Fruit fly (Drosophila melanogaster): ENCODE data around the gene CG43057.

CG43057 gene

DNA sequence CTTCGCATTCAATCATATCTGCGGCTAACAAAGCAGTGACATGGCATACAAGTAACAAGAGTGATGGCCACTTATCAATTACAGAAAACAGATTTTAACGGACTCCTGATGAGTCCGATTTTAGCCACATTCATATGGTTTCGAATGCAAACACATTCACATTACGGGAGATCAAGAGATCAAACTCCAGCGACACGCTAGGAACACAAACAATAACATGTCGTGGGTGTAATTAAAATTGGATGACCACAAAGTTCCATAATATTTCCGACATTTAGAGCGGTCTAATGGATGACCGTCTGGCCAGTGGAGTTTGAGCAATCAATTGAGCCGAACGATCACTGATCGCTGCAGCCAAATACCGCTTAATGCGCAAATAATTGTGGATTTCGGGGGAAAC, 1.6 kb downstream of the CG43057 start, which contains the start of gene CG14277:
Gene CG14277 (plus strand): TSS at position 301 of the 400 bp plus-strand sequence.
- TF ChIP-seq fd96Ca (GFP tag; IDR thresholded peaks at IDR 0.05) = no peak
- no peak for TF ChIP-seq CG8159 (tag; optimal IDR thresholded peaks at IDR 0.05)
- no peak for TF ChIP-seq rn (GFP tag; IDR thresholded peaks at IDR 0.05)
- no peak for TF ChIP-seq CG4496 (GFP tag; IDR thresholded peaks at IDR 0.05)
- TF ChIP-seq Ets98B (GFP tag; IDR thresholded peaks at IDR 0.05) = no peak
- TF ChIP-seq CG13204 (GFP tag; optimal IDR thresholded peaks at IDR 0.05) = no peak
- no peak for TF ChIP-seq CG10348 (GFP tag; IDR thresholded peaks at IDR 0.05)
- no peak for TF ChIP-seq Pif1B (GFP tag; optimal IDR thresholded peaks at IDR 0.05)
- TF ChIP-seq CG17806 (tag; optimal IDR thresholded peaks at IDR 0.05) = no peak
- TF ChIP-seq EcR (GFP tag; optimal IDR thresholded peaks at IDR 0.05) = no peak
- no peak for TF ChIP-seq CG32121 (GFP tag; IDR thresholded peaks at IDR 0.05)
- TF ChIP-seq D1 (tag; optimal IDR thresholded peaks at IDR 0.05) = no peak
- no peak for TF ChIP-seq Snoo (tag; optimal IDR thresholded peaks at IDR 0.05)

DNA sequence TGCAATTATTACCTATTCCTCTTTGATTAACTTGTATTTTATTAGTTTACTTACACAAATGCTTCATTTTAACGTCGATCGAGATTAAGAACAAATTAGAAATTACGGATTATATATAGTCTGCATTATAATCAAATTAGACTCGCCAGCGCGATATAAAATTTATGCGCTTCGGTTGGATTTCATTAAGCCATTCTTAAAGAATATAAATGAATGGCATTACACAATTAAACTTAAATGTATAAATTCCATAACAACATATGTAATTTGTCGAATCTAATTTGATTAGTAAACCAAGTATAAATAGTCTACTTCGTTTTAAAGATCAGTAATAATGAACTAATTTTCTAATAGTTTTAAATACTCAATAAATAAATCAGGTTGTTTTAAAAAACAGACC, 2.1 kb downstream of the CG43057 start, which contains the start of gene Spn28F:
Gene Spn28F (minus strand): TSS at position 101 of the 400 bp plus-strand sequence.
- TF ChIP-seq CG9948 (tag; optimal IDR thresholded peaks at IDR 0.05) (no peak), Snoo (tag; optimal IDR thresholded peaks at IDR 0.05) (no peak), Pif1B (GFP tag; optimal IDR thresholded peaks at IDR 0.05) (no peak), CG32121 (GFP tag; IDR thresholded peaks at IDR 0.05) (no peak), CG12605 (GFP tag; IDR thresholded peaks at IDR 0.05) (no peak), CG4496 (GFP tag; IDR thresholded peaks at IDR 0.05) (no peak), CG10348 (GFP tag; IDR thresholded peaks at IDR 0.05) (no peak), Ets98B (GFP tag; IDR thresholded peaks at IDR 0.05) (no peak), CG15710 (tag; optimal IDR thresholded peaks at IDR 0.05) (no peak), EcR (GFP tag; optimal IDR thresholded peaks at IDR 0.05) (no peak), CG34367 (tag; optimal IDR thresholded peaks at IDR 0.05) (no peak), gl (tag; optimal IDR thresholded peaks at IDR 0.05) (no peak), fd96Ca (GFP tag; IDR thresholded peaks at IDR 0.05) (no peak), CG13204 (GFP tag; optimal IDR thresholded peaks at IDR 0.05) (no peak), CG8159 (tag; optimal IDR thresholded peaks at IDR 0.05) (no peak), rn (GFP tag; IDR thresholded peaks at IDR 0.05) (no peak), CG8301 (tag; optimal IDR thresholded peaks at IDR 0.05) (no peak), CG14655 (GFP tag; optimal IDR thresholded peaks at IDR 0.05) (no peak)

DNA sequence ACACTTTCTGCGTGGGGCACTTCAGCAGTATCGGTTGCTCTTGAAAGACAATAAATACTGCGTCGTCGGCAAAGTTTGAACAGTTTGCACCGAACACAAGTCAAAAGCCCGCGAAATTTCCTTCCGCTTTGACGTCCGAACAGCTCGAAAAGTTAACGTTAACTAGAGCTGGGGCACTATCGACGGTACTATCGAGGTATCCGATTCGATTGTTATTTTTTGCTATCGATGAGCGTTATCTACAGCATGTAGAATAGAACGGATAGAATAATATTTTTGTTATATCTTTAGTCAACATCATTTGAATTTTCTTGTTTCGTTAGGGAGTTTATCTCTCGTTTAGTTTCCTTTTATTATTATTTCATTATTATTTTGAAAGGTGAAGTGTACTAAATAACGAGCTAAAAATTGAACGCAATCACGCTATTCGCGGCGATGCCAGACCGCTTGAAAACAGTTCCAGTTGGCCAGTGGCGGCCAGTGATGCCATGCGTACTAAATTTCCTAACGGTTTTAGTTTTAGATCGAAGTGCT, 4.0 kb downstream of the CG43057 start, which contains the start of gene Pvr:
Gene Pvr (minus strand): TSS at position 167 of the 534 bp plus-strand sequence.
- TF ChIP-seq Pif1A (GFP tag; optimal IDR thresholded peaks at IDR 0.05) = no peak
- TF ChIP-seq D1 (tag; optimal IDR thresholded peaks at IDR 0.05) = no peak
- TF ChIP-seq CG32121 (GFP tag; IDR thresholded peaks at IDR 0.05) = no peak
- TF ChIP-seq rn (GFP tag; IDR thresholded peaks at IDR 0.05) = no peak
- no peak for TF ChIP-seq fd96Ca (GFP tag; IDR thresholded peaks at IDR 0.05)

DNA sequence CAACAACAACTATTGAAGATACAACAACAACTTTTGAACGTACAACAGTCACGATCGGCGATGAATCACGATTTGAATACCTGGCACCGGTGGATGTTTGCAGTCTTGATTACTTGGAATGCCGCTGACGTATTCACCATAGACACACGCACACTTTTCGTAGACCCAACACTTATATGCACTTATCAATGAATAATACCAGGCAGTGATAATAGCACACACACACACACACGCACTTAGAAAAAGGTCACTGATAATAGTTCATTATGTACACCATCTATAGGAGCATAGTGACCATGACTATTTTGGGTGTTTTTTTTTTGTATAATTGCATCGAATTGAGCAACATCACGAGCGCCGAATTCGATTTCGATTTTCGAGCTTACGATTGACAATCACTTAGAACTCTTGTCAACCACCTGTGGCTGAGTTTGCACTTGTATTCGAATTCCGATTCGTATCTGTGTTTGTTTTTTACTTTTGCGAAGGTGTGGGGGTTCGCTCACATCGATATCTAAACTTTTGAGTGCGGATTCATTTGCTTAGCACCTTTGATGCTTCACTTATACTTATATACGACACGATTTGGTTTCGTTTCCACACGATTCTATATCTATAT, 4.7 kb downstream of the CG43057 start:
- no peak for TF ChIP-seq CG15710 (tag; optimal IDR thresholded peaks at IDR 0.05)
- TF ChIP-seq CG13204 (GFP tag; optimal IDR thresholded peaks at IDR 0.05) = no peak
- no peak for TF ChIP-seq CG8301 (tag; optimal IDR thresholded peaks at IDR 0.05)
- TF ChIP-seq Pif1A (GFP tag; optimal IDR thresholded peaks at IDR 0.05) = no peak
- TF ChIP-seq CG17806 (tag; optimal IDR thresholded peaks at IDR 0.05) = no peak
- TF ChIP-seq Pif1B (GFP tag; optimal IDR thresholded peaks at IDR 0.05) = no peak
- TF ChIP-seq EcR (GFP tag; optimal IDR thresholded peaks at IDR 0.05) = no peak
- no peak for TF ChIP-seq Ets98B (GFP tag; IDR thresholded peaks at IDR 0.05)
- TF ChIP-seq D1 (tag; optimal IDR thresholded peaks at IDR 0.05) = no peak

DNA sequence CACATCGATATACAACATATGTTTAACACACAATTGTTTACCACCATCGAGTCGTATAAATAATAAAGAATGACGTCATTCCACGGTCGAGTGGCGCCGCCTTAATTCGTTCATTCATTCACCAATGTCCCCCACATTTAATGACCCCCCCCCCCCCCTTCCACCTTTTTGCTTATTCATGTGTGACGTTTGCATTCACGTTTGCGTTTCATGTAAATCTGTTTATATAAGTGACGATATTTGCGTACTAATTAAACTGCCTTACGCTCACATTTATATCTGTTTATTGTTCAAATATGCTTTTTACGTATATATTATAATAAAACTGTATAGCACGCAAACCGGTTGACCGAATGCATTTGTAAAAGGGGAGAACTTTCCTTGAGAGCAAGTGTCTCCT, 10.2 kb downstream of the CG43057 start:
- TF ChIP-seq Pif1A (GFP tag; optimal IDR thresholded peaks at IDR 0.05) (peak; percentile 13), fd96Ca (GFP tag; IDR thresholded peaks at IDR 0.05) (no peak), CG9948 (tag; optimal IDR thresholded peaks at IDR 0.05) (no peak), Ets98B (GFP tag; IDR thresholded peaks at IDR 0.05) (no peak), gl (tag; optimal IDR thresholded peaks at IDR 0.05) (no peak), Snoo (tag; optimal IDR thresholded peaks at IDR 0.05) (peak; percentile 1), EcR (GFP tag; optimal IDR thresholded peaks at IDR 0.05) (no peak), rn (GFP tag; IDR thresholded peaks at IDR 0.05) (no peak), CG15710 (tag; optimal IDR thresholded peaks at IDR 0.05) (no peak), CG13204 (GFP tag; optimal IDR thresholded peaks at IDR 0.05) (no peak), CG17806 (tag; optimal IDR thresholded peaks at IDR 0.05) (no peak), CG32121 (GFP tag; IDR thresholded peaks at IDR 0.05) (no peak), CG8301 (tag; optimal IDR thresholded peaks at IDR 0.05) (no peak), CG8159 (tag; optimal IDR thresholded peaks at IDR 0.05) (peak; percentile 1), CG10348 (GFP tag; IDR thresholded peaks at IDR 0.05) (no peak), CG12605 (GFP tag; IDR thresholded peaks at IDR 0.05) (no peak), Pif1B (GFP tag; optimal IDR thresholded peaks at IDR 0.05) (no peak), CG14655 (GFP tag; optimal IDR thresholded peaks at IDR 0.05) (no peak), CG4496 (GFP tag; IDR thresholded peaks at IDR 0.05) (no peak), CG34367 (tag; optimal IDR thresholded peaks at IDR 0.05) (no peak), D1 (tag; optimal IDR thresholded peaks at IDR 0.05) (no peak)

DNA sequence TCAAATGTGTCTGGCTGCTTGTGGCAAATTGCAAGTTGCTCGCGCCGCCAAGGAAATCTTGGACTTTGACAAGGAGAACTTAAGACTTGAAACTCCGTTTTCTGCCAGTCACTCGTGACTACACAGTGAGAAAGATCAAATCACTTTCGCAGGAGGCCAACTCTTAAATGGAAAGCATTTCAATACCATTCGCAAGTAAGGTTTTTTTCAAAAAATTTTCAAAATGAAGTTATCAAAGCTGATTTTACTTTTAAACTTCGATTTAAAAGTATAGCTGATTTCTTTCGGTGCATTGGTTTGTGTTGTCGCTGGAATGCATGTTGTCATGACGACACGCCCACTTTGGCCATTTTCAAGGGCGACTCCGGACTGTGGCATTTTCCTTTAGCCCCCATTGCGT, 11.4 kb downstream of the CG43057 start:
- TF ChIP-seq CG12605 (GFP tag; IDR thresholded peaks at IDR 0.05) = peak; percentile 84
- TF ChIP-seq CG15710 (tag; optimal IDR thresholded peaks at IDR 0.05) = peak; percentile 91
- TF ChIP-seq gl (tag; optimal IDR thresholded peaks at IDR 0.05) = peak; percentile 89
- peak; percentile 85 for TF ChIP-seq Pif1B (GFP tag; optimal IDR thresholded peaks at IDR 0.05)
- TF ChIP-seq CG8159 (tag; optimal IDR thresholded peaks at IDR 0.05) = peak; percentile 89
- TF ChIP-seq EcR (GFP tag; optimal IDR thresholded peaks at IDR 0.05) = peak; percentile 20
- peak; percentile 49 for TF ChIP-seq D1 (tag; optimal IDR thresholded peaks at IDR 0.05)
- peak; percentile 81 for TF ChIP-seq CG13204 (GFP tag; optimal IDR thresholded peaks at IDR 0.05)
- TF ChIP-seq rn (GFP tag; IDR thresholded peaks at IDR 0.05) = 0 out of 2 replicates have a peak, but pooled peaks have one; percentile 26
- TF ChIP-seq CG34367 (tag; optimal IDR thresholded peaks at IDR 0.05) = peak; percentile 91
- TF ChIP-seq CG9948 (tag; optimal IDR thresholded peaks at IDR 0.05) = peak; percentile 89
- TF ChIP-seq CG32121 (GFP tag; IDR thresholded peaks at IDR 0.05) = peak; percentile 60
- peak; percentile 91 for TF ChIP-seq CG4496 (GFP tag; IDR thresholded peaks at IDR 0.05)
- peak; percentile 84 for TF ChIP-seq Pif1A (GFP tag; optimal IDR thresholded peaks at IDR 0.05)
- TF ChIP-seq Ets98B (GFP tag; IDR thresholded peaks at IDR 0.05) = peak; percentile 75
- TF ChIP-seq fd96Ca (GFP tag; IDR thresholded peaks at IDR 0.05) = peak; percentile 89
- TF ChIP-seq Snoo (tag; optimal IDR thresholded peaks at IDR 0.05) = peak; percentile 55
- no peak for TF ChIP-seq CG10348 (GFP tag; IDR thresholded peaks at IDR 0.05)
- TF ChIP-seq CG8301 (tag; optimal IDR thresholded peaks at IDR 0.05) = peak; percentile 85
- TF ChIP-seq CG17806 (tag; optimal IDR thresholded peaks at IDR 0.05) = peak; percentile 91
- TF ChIP-seq CG14655 (GFP tag; optimal IDR thresholded peaks at IDR 0.05) = peak; percentile 89

All from whole organism, pupa.